Worm (Caenorhabditis elegans) whole organism, L2 larva: Measurements from ENCODE around the gene F43C11.10.

Source experiments
- crh-2 ChIP-seq: sonication (generic microtip); optimal IDR thresholded peaks from 2 replicates; lab custom pipeline; 2017; ENCODE audit warnings: missing biosample characterization, missing genetic modification characterization
- fos-1 ChIP-seq: fragments of 150-350 bp; optimal IDR thresholded peaks from 2 replicates; lab custom pipeline; 2014; ENCODE audit warnings: missing biosample characterization, missing genetic modification characterization
- lsy-2 ChIP-seq, 2 experiments: fragments of 150-350 bp in 1 of 2; sonication (generic microtip) in 1 of 2; optimal IDR thresholded peaks; 2 replicates each; lab custom pipeline; 2014 to 2017; ENCODE audit warnings: missing biosample characterization in 2 of 2, missing genetic modification characterization in 2 of 2
- nhr-10 ChIP-seq: sonication (generic microtip); optimal IDR thresholded peaks from 2 replicates; lab custom pipeline; 2017; ENCODE audit warnings: missing biosample characterization, missing genetic modification characterization
- nhr-77 ChIP-seq: fragments of 150-350 bp; optimal IDR thresholded peaks from 2 replicates; lab custom pipeline; 2014; ENCODE audit warnings: missing biosample characterization, missing genetic modification characterization
- unc-39 ChIP-seq: fragments of 150-350 bp; optimal IDR thresholded peaks from 2 replicates; lab custom pipeline; 2014; ENCODE audit warnings: missing biosample characterization, missing genetic modification characterization
- ztf-1 ChIP-seq: fragments of 200-800 bp; sonication (Bioruptor generic); conservative IDR thresholded peaks from 2 replicates; pipeline ENCODE4 v1.3.6; 2022; ENCODE audit warnings: missing genetic modification characterization, missing compliant biosample characterization

DNA sequence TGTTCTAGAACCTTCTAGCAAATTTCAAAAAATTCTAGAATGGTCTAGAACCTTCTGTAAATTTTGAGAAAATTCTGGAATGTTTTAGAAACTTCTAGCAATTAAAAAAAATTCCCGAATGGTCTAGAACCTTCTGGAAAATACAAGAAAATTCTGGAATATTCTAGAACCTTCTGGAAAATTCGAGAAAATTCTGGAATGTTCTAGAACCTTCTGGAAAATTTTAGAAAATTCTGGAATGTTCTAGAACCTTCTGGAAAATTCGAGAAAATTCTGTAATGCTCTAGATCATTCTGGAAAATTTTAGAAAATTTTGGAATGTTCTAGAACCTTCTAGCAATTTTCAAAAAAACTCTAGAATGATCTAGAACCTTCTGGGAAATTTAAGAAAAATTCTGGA, 22.0 kb downstream of the F43C11.10 start:
- TF ChIP-seq unc-39 (tag; lab: Kevin White, UChicago) (no peak), lsy-2 (tag; optimal IDR thresholded peaks at IDR 0.05; lab: Kevin White, UChicago) (no peak), nhr-10 (tag; lab: Kevin White, UChicago) (no peak), ztf-1 (GFP tag; lab: Robert Waterston, UW) (no peak), fos-1 (tag; lab: Kevin White, UChicago) (no peak), crh-2 (tag; lab: Kevin White, UChicago) (no peak), nhr-77 (tag; lab: Kevin White, UChicago) (no peak)
